Worm (Caenorhabditis elegans) whole organism, L4/young adult: ENCODE measurements around the gene ZK1290.7.

Experiments used
- W03F9.2 ChIP-seq: fragments of 150-350 bp; optimal IDR thresholded peaks from 2 replicates; lab custom pipeline; 2014; ENCODE audit warnings: missing biosample characterization, missing genetic modification characterization
- dao-5 ChIP-seq: sonication (generic microtip); optimal IDR thresholded peaks from 2 replicates; lab custom pipeline; 2016; ENCODE audit warnings: missing genotype, missing genetic modification characterization, moderate library complexity, missing compliant biosample characterization
- him-1 ChIP-seq: sonication (generic microtip); optimal IDR thresholded peaks from 2 replicates; lab custom pipeline; 2016; ENCODE audit warnings: missing genotype, missing genetic modification reagents, missing genetic modification characterization, missing compliant biosample characterization

- TF ChIP-seq W03F9.2 (no peak), dao-5 (no peak), him-1 (no peak)
These were observed 31.2 kb downstream of the ZK1290.7 start, which contains the start of gene R10H1.1 for ce11 chrII:7494155-7494554.
